Worm (Caenorhabditis elegans) whole organism, L3 larva: ENCODE results near the gene C08E8.3.

Source experiments
- aly-2 ChIP-seq: fragments of 150-350 bp; optimal IDR thresholded peaks from 2 replicates; lab custom pipeline; 2014; ENCODE audit warnings: missing biosample characterization, missing genetic modification characterization
- ceh-16 ChIP-seq: sonication (generic microtip); optimal IDR thresholded peaks from 2 replicates; lab custom pipeline; 2017; ENCODE audit warnings: missing biosample characterization, missing genetic modification characterization
- nhr-25 ChIP-seq: sonication (generic microtip); optimal IDR thresholded peaks from 2 replicates; lab custom pipeline; 2017; ENCODE audit warnings: missing biosample characterization, missing genetic modification characterization
- pha-4 ChIP-seq: fragments of 150-350 bp; optimal IDR thresholded peaks from 2 replicates; lab custom pipeline; 2014; ENCODE audit warnings: missing biosample characterization, missing genetic modification reagents, missing genetic modification characterization
- zag-1 ChIP-seq: fragments of 150-350 bp; optimal IDR thresholded peaks from 2 replicates; lab custom pipeline; 2014; ENCODE audit warnings: missing biosample characterization, missing genetic modification characterization

DNA sequence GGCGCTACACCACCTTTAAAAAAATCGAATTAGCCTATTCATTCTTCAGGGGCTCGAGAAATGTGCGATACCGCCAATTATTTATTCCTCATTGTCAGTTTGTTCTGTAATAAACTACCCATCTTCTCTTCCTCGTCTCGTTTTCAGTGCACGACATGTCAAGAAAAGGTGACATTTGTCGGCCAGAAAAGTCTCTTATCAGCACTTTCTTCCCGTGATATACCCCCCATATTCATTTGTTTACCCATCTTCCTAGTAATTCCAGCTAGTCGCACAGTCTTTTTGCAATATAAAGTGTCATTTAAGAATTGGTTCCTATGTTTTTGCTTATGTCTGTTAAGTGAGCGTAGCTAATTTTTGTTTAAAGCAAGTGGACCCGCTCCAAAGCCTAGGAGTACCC is 25.4 kb upstream of the C08E8.3 start:
- TF ChIP-seq pha-4 (peak; percentile 9), zag-1 (tag; lab: Kevin White, UChicago) (no peak), ceh-16 (tag; lab: Kevin White, UChicago) (no peak), aly-2 (tag; lab: Kevin White, UChicago) (no peak), nhr-25 (tag; lab: Kevin White, UChicago) (no peak)
